Fruit fly (Drosophila melanogaster) whole organism, embryonic: ENCODE measurements around the gene sisA.

Experiments used
- Abd-B ChIP-seq: fragments of 200-800 bp; sonication (Bioruptor generic); optimal IDR thresholded peaks from 2 replicates; lab custom pipeline; 2018; ENCODE audit warnings: missing biosample characterization, mild to moderate bottlenecking, missing genetic modification characterization, moderate library complexity
- Atf6 ChIP-seq: fragments of 200-800 bp; sonication (Bioruptor generic); IDR thresholded peaks from 2 replicates; pipeline ENCODE4 v1.3.6; 2022; ENCODE audit warnings: missing biosample characterization, missing genetic modification characterization
- BEAF-32 ChIP-seq: fragments of 200-800 bp; sonication (Bioruptor generic); optimal IDR thresholded peaks from 3 replicates; lab custom pipeline; 2017; ENCODE audit warnings: missing biosample characterization, missing genetic modification characterization, mild to moderate bottlenecking, moderate library complexity, missing genetic modification reagents
- Bteb2 ChIP-seq: fragments of 200-800 bp; sonication (Bioruptor generic); optimal IDR thresholded peaks from 2 replicates; lab custom pipeline; 2016; ENCODE audit warnings: missing biosample characterization, missing genetic modification characterization
- CG10366 ChIP-seq: fragments of 200-800 bp; sonication (Bioruptor generic); IDR thresholded peaks from 2 replicates; pipeline ENCODE4 v1.3.6; 2022; ENCODE audit warnings: missing biosample characterization, missing genetic modification characterization
- CG10565 ChIP-seq: fragments of 200-800 bp; sonication (Bioruptor generic); optimal IDR thresholded peaks from 3 replicates; lab custom pipeline; 2016; ENCODE audit warnings: missing biosample characterization, mild to moderate bottlenecking, missing genetic modification characterization
- CG11085 ChIP-seq: fragments of 200-800 bp; sonication (Bioruptor generic); IDR thresholded peaks from 2 replicates; pipeline ENCODE4 v1.3.6; 2022; ENCODE audit warnings: missing biosample characterization, missing genetic modification characterization
- CG12104 ChIP-seq: fragments of 200-800 bp; sonication (Bioruptor generic); optimal IDR thresholded peaks from 3 replicates; lab custom pipeline; 2016; ENCODE audit warnings: missing biosample characterization, missing genetic modification characterization
- CG12155 ChIP-seq: fragments of 200-800 bp; sonication (Bioruptor generic); optimal IDR thresholded peaks from 3 replicates; lab custom pipeline; 2016; ENCODE audit warnings: missing biosample characterization, missing genetic modification characterization
- CG12744 ChIP-seq: fragments of 200-800 bp; sonication (Bioruptor generic); optimal IDR thresholded peaks from 2 replicates; lab custom pipeline; 2016; ENCODE audit warnings: missing biosample characterization, missing genetic modification characterization
- CG13775 ChIP-seq: fragments of 200-800 bp; sonication (Bioruptor generic); optimal IDR thresholded peaks from 3 replicates; lab custom pipeline; 2017; ENCODE audit warnings: missing biosample characterization, mild to moderate bottlenecking, missing genetic modification characterization
- CG14965 ChIP-seq: fragments of 200-800 bp; sonication (Bioruptor generic); optimal IDR thresholded peaks from 2 replicates; lab custom pipeline; 2016; ENCODE audit warnings: missing biosample characterization, missing genetic modification characterization, borderline replicate concordance
- CG15011 ChIP-seq: fragments of 200-800 bp; sonication (Bioruptor generic); optimal IDR thresholded peaks from 3 replicates; lab custom pipeline; 2018; ENCODE audit warnings: missing biosample characterization, mild to moderate bottlenecking, missing genetic modification characterization
- CG16863 ChIP-seq: fragments of 200-800 bp; sonication (Bioruptor generic); optimal IDR thresholded peaks from 3 replicates; lab custom pipeline; 2016; ENCODE audit warnings: missing biosample characterization, missing genetic modification characterization
- CG3065 ChIP-seq: fragments of 200-800 bp; sonication (Bioruptor generic); optimal IDR thresholded peaks from 2 replicates; lab custom pipeline; 2016; ENCODE audit warnings: missing biosample characterization, missing genetic modification characterization
- CG31441 ChIP-seq: fragments of 200-800 bp; sonication (Bioruptor generic); IDR thresholded peaks from 2 replicates; pipeline ENCODE4 v1.3.6; 2022; ENCODE audit warnings: missing biosample characterization, missing genetic modification characterization
- CG3407 ChIP-seq: fragments of 200-800 bp; sonication (Bioruptor generic); optimal IDR thresholded peaks from 2 replicates; lab custom pipeline; 2018; ENCODE audit warnings: missing biosample characterization, mild to moderate bottlenecking, missing genetic modification characterization
- CG34422 ChIP-seq: fragments of 200-800 bp; sonication (Bioruptor generic); IDR thresholded peaks from 3 replicates; pipeline ENCODE4 v1.3.6; 2022; ENCODE audit warnings: missing biosample characterization, missing genetic modification characterization
- CG7372 ChIP-seq: fragments of 200-800 bp; sonication (Bioruptor generic); IDR thresholded peaks from 2 replicates; pipeline ENCODE4 v1.3.6; 2022; ENCODE audit warnings: missing biosample characterization, missing genetic modification characterization
- CG8924 ChIP-seq: fragments of 200-800 bp; optimal IDR thresholded peaks from 3 replicates; lab custom pipeline; 2019; ENCODE audit warnings: missing biosample characterization, mild to moderate bottlenecking, missing genetic modification characterization, moderate library complexity
- CG9817 ChIP-seq: fragments of 200-800 bp; sonication (Bioruptor generic); optimal IDR thresholded peaks from 2 replicates; lab custom pipeline; 2018; ENCODE audit warnings: missing biosample characterization, mild to moderate bottlenecking, missing genetic modification characterization, moderate library complexity
- Dek ChIP-seq: fragments of 200-800 bp; sonication (Bioruptor generic); optimal IDR thresholded peaks from 3 replicates; lab custom pipeline; 2019; ENCODE audit warnings: missing biosample characterization, mild to moderate bottlenecking, missing genetic modification characterization, moderate library complexity
- Dref ChIP-seq: fragments of 200-800 bp; sonication (Bioruptor generic); IDR thresholded peaks from 2 replicates; pipeline ENCODE4 v1.3.6; 2022; ENCODE audit warnings: missing biosample characterization, missing genetic modification characterization
- E2f2 ChIP-seq: fragments of 200-800 bp; sonication (Bioruptor generic); IDR thresholded peaks from 2 replicates; pipeline ENCODE4 v1.3.6; 2022; ENCODE audit warnings: missing biosample characterization, missing genetic modification characterization
- Hey ChIP-seq: fragments of 200-800 bp; sonication (Bioruptor generic); optimal IDR thresholded peaks from 3 replicates; lab custom pipeline; 2018; ENCODE audit warnings: missing biosample characterization, mild to moderate bottlenecking, missing genetic modification characterization
- Lim3 ChIP-seq: fragments of 200-800 bp; sonication (Bioruptor generic); IDR thresholded peaks from 2 replicates; pipeline ENCODE4 v1.3.6; 2022; ENCODE audit warnings: missing biosample characterization, missing genetic modification characterization
- Lpt ChIP-seq: fragments of >200 bp; optimal IDR thresholded peaks from 2 replicates; lab custom pipeline; 2018; ENCODE audit warnings: missing biosample characterization, missing genetic modification characterization
- MBD-R2 ChIP-seq: fragments of 200-800 bp; sonication (Bioruptor generic); IDR thresholded peaks from 2 replicates; pipeline ENCODE4 v1.3.6; 2022; ENCODE audit warnings: missing biosample characterization, missing genetic modification characterization
- Myb ChIP-seq: fragments of 200-800 bp; sonication (Bioruptor generic); optimal IDR thresholded peaks from 2 replicates; lab custom pipeline; 2016; ENCODE audit warnings: missing biosample characterization, missing genetic modification characterization
- Oli ChIP-seq: fragments of 200-800 bp; sonication (Bioruptor generic); optimal IDR thresholded peaks from 2 replicates; lab custom pipeline; 2018; ENCODE audit warnings: missing biosample characterization, mild to moderate bottlenecking, missing genetic modification characterization, moderate library complexity
- Sry-β ChIP-seq: fragments of 200-800 bp; sonication (Bioruptor generic); optimal IDR thresholded peaks from 2 replicates; lab custom pipeline; 2018; ENCODE audit warnings: missing biosample characterization, mild to moderate bottlenecking, missing genetic modification characterization, moderate library complexity
- Sry-δ ChIP-seq: fragments of 200-800 bp; sonication (Bioruptor generic); optimal IDR thresholded peaks from 2 replicates; lab custom pipeline; 2016; ENCODE audit warnings: missing biosample characterization, missing genetic modification characterization
- Xrp1 ChIP-seq: fragments of 200-800 bp; sonication (Bioruptor generic); IDR thresholded peaks from 2 replicates; pipeline ENCODE4 v1.3.6; 2022; ENCODE audit warnings: missing biosample characterization, missing genetic modification characterization
- al ChIP-seq: fragments of 200-800 bp; sonication (Bioruptor generic); IDR thresholded peaks from 2 replicates; pipeline ENCODE4 v1.3.6; 2022; ENCODE audit warnings: missing biosample characterization, missing genetic modification characterization
- aop ChIP-seq: fragments of 200-800 bp; sonication (Bioruptor generic); IDR thresholded peaks from 2 replicates; pipeline ENCODE4 v1.3.6; 2022; ENCODE audit warnings: missing biosample characterization, missing genetic modification characterization
- bbx ChIP-seq: fragments of 200-800 bp; sonication (Bioruptor generic); IDR thresholded peaks from 2 replicates; pipeline ENCODE4 v1.3.6; 2022; ENCODE audit warnings: missing biosample characterization, missing genetic modification characterization; ENCODE audit not compliant: partially characterized antibody
- btn ChIP-seq: fragments of 200-800 bp; sonication (Bioruptor generic); optimal IDR thresholded peaks from 2 replicates; lab custom pipeline; 2016; ENCODE audit warnings: missing biosample characterization, missing genetic modification characterization
- cwo ChIP-seq: fragments of 200-800 bp; sonication (Bioruptor generic); optimal IDR thresholded peaks from 3 replicates; lab custom pipeline; 2017; ENCODE audit warnings: missing biosample characterization, missing genetic modification characterization, mild to moderate bottlenecking, moderate library complexity, missing genetic modification reagents
- dysf ChIP-seq: fragments of 200-800 bp; sonication (Bioruptor generic); IDR thresholded peaks from 3 replicates; pipeline ENCODE4 v1.3.6; 2022; ENCODE audit warnings: missing biosample characterization, missing genetic modification characterization
- gro ChIP-seq: fragments of 200-800 bp; sonication (Bioruptor generic); optimal IDR thresholded peaks from 2 replicates; lab custom pipeline; 2016; ENCODE audit warnings: missing biosample characterization, missing genetic modification characterization
- ham ChIP-seq: fragments of 200-800 bp; sonication (Bioruptor generic); IDR thresholded peaks from 2 replicates; pipeline ENCODE4 v1.3.6; 2022; ENCODE audit warnings: missing biosample characterization, missing genetic modification characterization
- jigr1 ChIP-seq: fragments of 200-800 bp; sonication (Bioruptor generic); IDR thresholded peaks from 3 replicates; pipeline ENCODE4 v1.3.6; 2022; ENCODE audit warnings: missing biosample characterization, missing genetic modification characterization
- kay ChIP-seq: fragments of 200-800 bp; sonication (Bioruptor generic); optimal IDR thresholded peaks from 2 replicates; lab custom pipeline; 2016; ENCODE audit warnings: missing biosample characterization, missing genetic modification characterization
- knrl ChIP-seq: fragments of 200-800 bp; sonication (Bioruptor generic); IDR thresholded peaks from 3 replicates; pipeline ENCODE4 v1.3.6; 2022; ENCODE audit warnings: missing biosample characterization, missing genetic modification characterization; ENCODE audit not compliant: partially characterized antibody
- onecut ChIP-seq: fragments of 200-800 bp; sonication (Bioruptor generic); IDR thresholded peaks from 2 replicates; pipeline ENCODE4 v1.3.6; 2022; ENCODE audit warnings: missing biosample characterization, missing genetic modification characterization
- pfk ChIP-seq: fragments of 200-800 bp; sonication (Bioruptor generic); optimal IDR thresholded peaks from 2 replicates; lab custom pipeline; 2018; ENCODE audit warnings: missing biosample characterization, mild to moderate bottlenecking, missing genetic modification characterization, moderate library complexity
- prd ChIP-seq, 3 experiments: fragments of >200 bp in 2 of 3; fragments of 200-800 bp in 1 of 3; sonication (Bioruptor generic) in 1 of 3; optimal IDR thresholded peaks in 2 of 3; IDR thresholded peaks in 1 of 3; 2 replicates in 2 of 3; 3 replicates in 1 of 3; pipeline versions ENCODE4 v1.3.6 to Lab custom; 2017 to 2022; ENCODE audit warnings: missing biosample characterization in 1 of 3, missing genetic modification characterization in 1 of 3
- ranshi ChIP-seq: fragments of 200-800 bp; sonication (Bioruptor generic); IDR thresholded peaks from 2 replicates; pipeline ENCODE4 v1.3.6; 2022; ENCODE audit warnings: missing biosample characterization, missing genetic modification characterization
- row ChIP-seq: fragments of 200-800 bp; sonication (Bioruptor generic); IDR thresholded peaks from 3 replicates; pipeline ENCODE4 v1.3.6; 2022; ENCODE audit warnings: missing biosample characterization, missing genetic modification characterization
- sug ChIP-seq: fragments of 200-800 bp; optimal IDR thresholded peaks from 2 replicates; lab custom pipeline; 2019; ENCODE audit warnings: missing biosample characterization, mild to moderate bottlenecking, missing genetic modification characterization, moderate library complexity
- usp ChIP-seq: fragments of >200 bp; optimal IDR thresholded peaks from 2 replicates; lab custom pipeline; 2017; ENCODE audit warnings: missing biosample characterization, missing genetic modification characterization
- vfl ChIP-seq: fragments of 200-800 bp; sonication (Bioruptor generic); optimal IDR thresholded peaks from 2 replicates; lab custom pipeline; 2016; ENCODE audit warnings: missing biosample characterization, missing genetic modification characterization
- z ChIP-seq: fragments of 200-800 bp; sonication (Bioruptor generic); IDR thresholded peaks from 3 replicates; pipeline ENCODE4 v1.3.6; 2022; ENCODE audit warnings: missing biosample characterization, missing genetic modification characterization

The sisA gene

DNA sequence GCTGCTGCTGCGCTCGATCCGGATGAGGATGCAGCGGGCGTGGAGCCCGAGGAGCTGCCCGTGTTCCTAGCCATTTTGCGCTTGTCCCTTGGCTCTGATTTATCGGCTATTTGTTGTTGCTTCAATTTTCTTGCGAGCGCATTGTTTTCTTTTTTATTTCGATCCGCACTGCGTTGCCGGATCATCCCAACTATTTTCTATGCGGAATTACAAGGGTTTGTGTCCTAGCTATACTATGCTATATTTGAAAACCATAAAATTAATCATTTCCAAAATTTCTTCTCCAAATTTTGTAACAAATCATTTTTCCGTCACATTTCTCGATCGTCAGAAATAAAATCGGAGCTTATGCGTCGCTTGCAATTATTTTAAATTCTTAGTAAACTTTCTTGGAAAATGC lies 25.7 kb upstream of the sisA start, which contains the start of the genes GCS1 and CG11756 (continued):
- no peak for TF ChIP-seq sug (tag; lab: Kevin White, UChicago)
- TF ChIP-seq cwo (GFP tag; lab: Kevin White, UChicago) = no peak
- TF ChIP-seq CG10366 = no peak
- TF ChIP-seq bbx (GFP tag; lab: Robert Waterston, UW) = no peak
- no peak for TF ChIP-seq Xrp1 (GFP tag; lab: Robert Waterston, UW)
- no peak for TF ChIP-seq usp (GFP tag; lab: Kevin White, UChicago)
- 0 out of 3 replicates have a peak, but pooled peaks have one; percentile 20 for TF ChIP-seq row (GFP tag; lab: Robert Waterston, UW)
- no peak for TF ChIP-seq aop (GFP tag; lab: Robert Waterston, UW)
- TF ChIP-seq prd (optimal IDR thresholded peaks at IDR 0.05; lab: Kevin White, UChicago) = no peak
- no peak for TF ChIP-seq prd (GFP tag; IDR thresholded peaks at IDR 0.05; lab: Robert Waterston, UW)
- peak; percentile 32 for TF ChIP-seq Sry-δ
- TF ChIP-seq CG13775 = no peak
- no peak for TF ChIP-seq CG7372 (GFP tag; lab: Robert Waterston, UW)
- TF ChIP-seq CG9817 (tag; lab: Kevin White, UChicago) = no peak
- TF ChIP-seq CG8924 (tag; lab: Kevin White, UChicago) = no peak
- TF ChIP-seq al (GFP tag; lab: Robert Waterston, UW) = no peak
- TF ChIP-seq Atf6 = no peak
- TF ChIP-seq CG16863 (GFP tag; lab: Kevin White, UChicago) = no peak
- no peak for TF ChIP-seq vfl (GFP tag; lab: Kevin White, UChicago)
- TF ChIP-seq CG15011 (GFP tag; lab: Kevin White, UChicago) = no peak
- TF ChIP-seq CG34422 (GFP tag; lab: Robert Waterston, UW) = no peak
- no peak for TF ChIP-seq CG12104 (GFP tag; lab: Kevin White, UChicago)
- TF ChIP-seq Oli (tag; lab: Kevin White, UChicago) = no peak
- TF ChIP-seq gro (GFP tag; lab: Kevin White, UChicago) = no peak
- peak; percentile 31 for TF ChIP-seq BEAF-32 (GFP tag; lab: Kevin White, UChicago)
- peak; percentile 21 for TF ChIP-seq Myb
- peak; percentile 64 for TF ChIP-seq E2f2 (GFP tag; lab: Robert Waterston, UW)
- TF ChIP-seq jigr1 = no peak
- TF ChIP-seq Dref (GFP tag; lab: Robert Waterston, UW) = peak; percentile 37
- TF ChIP-seq knrl (GFP tag; lab: Robert Waterston, UW) = no peak
- no peak for TF ChIP-seq ranshi (GFP tag; lab: Robert Waterston, UW)
- TF ChIP-seq Lim3 (GFP tag; lab: Robert Waterston, UW) = no peak
- TF ChIP-seq CG31441 = no peak
- TF ChIP-seq btn (GFP tag; lab: Kevin White, UChicago) = no peak
- TF ChIP-seq CG12744 = no peak
- no peak for TF ChIP-seq kay (GFP tag; lab: Kevin White, UChicago)
- TF ChIP-seq CG12155 (GFP tag; lab: Kevin White, UChicago) = no peak
- TF ChIP-seq onecut (GFP tag; lab: Robert Waterston, UW) = no peak
- TF ChIP-seq CG11085 (GFP tag; lab: Robert Waterston, UW) = no peak
- TF ChIP-seq CG3065 (GFP tag; lab: Kevin White, UChicago) = no peak
- no peak for TF ChIP-seq Bteb2 (GFP tag; lab: Kevin White, UChicago)
- TF ChIP-seq pfk (GFP tag; lab: Kevin White, UChicago) = no peak
- no peak for TF ChIP-seq Sry-β (GFP tag; lab: Kevin White, UChicago)
- TF ChIP-seq Hey (tag; lab: Kevin White, UChicago) = no peak
- TF ChIP-seq Dek = no peak
- peak; percentile 32 for TF ChIP-seq Abd-B (GFP tag; lab: Kevin White, UChicago)
- no peak for TF ChIP-seq ham (GFP tag; lab: Robert Waterston, UW)
- no peak for TF ChIP-seq dysf
- peak; percentile 82 for TF ChIP-seq MBD-R2 (GFP tag; lab: Robert Waterston, UW)
- TF ChIP-seq CG10565 (GFP tag; lab: Kevin White, UChicago) = no peak
- TF ChIP-seq CG14965 (GFP tag; lab: Kevin White, UChicago) = no peak
- TF ChIP-seq z (GFP tag; lab: Robert Waterston, UW) = no peak
- TF ChIP-seq CG3407 (GFP tag; lab: Kevin White, UChicago) = no peak
- no peak for TF ChIP-seq Lpt (GFP tag; lab: Kevin White, UChicago)
